Worm (Caenorhabditis elegans) whole organism, late embryonic: ENCODE results near the gene srg-65.

Experiments
- F13H6.1 ChIP-seq: sonication (generic microtip); optimal IDR thresholded peaks from 2 replicates; lab custom pipeline; 2016; ENCODE audit warnings: missing genetic modification characterization, missing compliant biosample characterization
- K02D7.2 ChIP-seq: sonication (generic microtip); optimal IDR thresholded peaks from 2 replicates; lab custom pipeline; 2017; ENCODE audit warnings: mild to moderate bottlenecking, missing genetic modification characterization, missing compliant biosample characterization
- elt-2 ChIP-seq: sonication (generic microtip); optimal IDR thresholded peaks from 2 replicates; lab custom pipeline; 2016; ENCODE audit warnings: missing genetic modification reagents, missing genetic modification characterization, missing compliant biosample characterization
- fkh-10 ChIP-seq: fragments of 150-350 bp; optimal IDR thresholded peaks from 2 replicates; lab custom pipeline; 2014; ENCODE audit warnings: missing biosample characterization, missing genetic modification reagents, missing genetic modification characterization
- gmeb-2 ChIP-seq: sonication (generic microtip); optimal IDR thresholded peaks from 2 replicates; lab custom pipeline; 2016; ENCODE audit warnings: missing genetic modification characterization, inconsistent platforms, missing compliant biosample characterization
- lin-11 ChIP-seq: fragments of 200-800 bp; sonication (Bioruptor generic); optimal IDR thresholded peaks from 2 replicates; lab custom pipeline; 2018; ENCODE audit warnings: mild to moderate bottlenecking, missing genetic modification characterization, missing compliant biosample characterization
- ref-2 ChIP-seq: sonication (generic microtip); optimal IDR thresholded peaks from 2 replicates; lab custom pipeline; 2016; ENCODE audit warnings: missing genetic modification characterization, missing compliant biosample characterization

DNA sequence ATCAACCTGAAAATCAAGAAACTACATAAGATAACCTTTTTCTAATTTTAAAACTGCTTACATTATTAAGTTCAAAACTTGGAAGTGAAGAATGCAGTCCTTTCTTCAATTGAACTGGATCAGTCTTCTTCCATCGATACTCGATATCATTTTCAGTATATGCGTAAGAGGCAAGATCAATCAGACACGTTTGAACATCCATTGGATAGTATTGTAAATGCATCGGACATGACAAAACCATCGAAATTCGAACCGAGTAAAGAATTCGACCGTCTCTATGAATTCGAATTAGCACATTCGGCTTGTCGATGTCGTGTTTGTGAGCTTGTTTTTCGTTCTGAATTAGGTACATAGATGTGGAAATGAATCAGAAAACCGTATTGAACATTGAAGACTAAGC lies 34.0 kb downstream of the srg-65 start:
- TF ChIP-seq ref-2 (tag; lab: Kevin White, UChicago) = no peak
- no peak for TF ChIP-seq K02D7.2
- TF ChIP-seq fkh-10 (GFP tag; lab: Kevin White, UChicago) = no peak
- no peak for TF ChIP-seq lin-11 (tag; lab: Kevin White, UChicago)
- TF ChIP-seq F13H6.1 (tag; lab: Kevin White, UChicago) = no peak
- no peak for TF ChIP-seq gmeb-2 (tag; lab: Kevin White, UChicago)
- no peak for TF ChIP-seq elt-2
